Worm (Caenorhabditis elegans) whole organism, L4 larva: ENCODE measurements around the gene C08E3.14.

ENCODE experiments used
- F10B5.3 ChIP-seq: sonication (generic microtip); optimal IDR thresholded peaks from 2 replicates; lab custom pipeline; 2016; ENCODE audit warnings: mild to moderate bottlenecking, missing genetic modification characterization, missing compliant biosample characterization
- F26F4.8 ChIP-seq: fragments of 200-800 bp; sonication (Bioruptor generic); conservative IDR thresholded peaks from 2 replicates; pipeline ENCODE4 v1.3.6; 2022; ENCODE audit warnings: missing genetic modification characterization, missing compliant biosample characterization
- aly-2 ChIP-seq: sonication (generic microtip); optimal IDR thresholded peaks from 2 replicates; lab custom pipeline; 2018; ENCODE audit warnings: missing biosample characterization, missing genetic modification characterization
- ama-1 ChIP-seq: fragments of 150-350 bp; optimal IDR thresholded peaks from 2 replicates; lab custom pipeline; 2014; ENCODE audit warnings: inconsistent platforms, mixed read lengths
- ces-1 ChIP-seq: fragments of 150-350 bp; sonication (generic microtip); optimal IDR thresholded peaks from 4 replicates; lab custom pipeline; 2014; ENCODE audit warnings: missing biosample characterization, missing genetic modification reagents, missing genetic modification characterization
- fos-1 ChIP-seq: fragments of 150-350 bp; optimal IDR thresholded peaks from 2 replicates; lab custom pipeline; 2014; ENCODE audit warnings: missing biosample characterization, missing genetic modification characterization
- hmg-1.1 ChIP-seq: fragments of 200-800 bp; sonication (Bioruptor generic); IDR thresholded peaks from 2 replicates; pipeline ENCODE4 v1.3.6; 2022; ENCODE audit warnings: missing genetic modification reagents, missing genetic modification characterization, missing compliant biosample characterization
- lsy-2 ChIP-seq, 2 experiments: fragments of 150-350 bp in 1 of 2; sonication (generic microtip) in 1 of 2; optimal IDR thresholded peaks; 2 replicates each; lab custom pipeline; 2014 to 2017; ENCODE audit warnings: missing biosample characterization in 2 of 2, missing genetic modification characterization in 2 of 2
- nhr-28 ChIP-seq: fragments of 150-350 bp; optimal IDR thresholded peaks from 2 replicates; lab custom pipeline; 2014; ENCODE audit warnings: missing biosample characterization, missing genetic modification characterization
- nhr-42 ChIP-seq: fragments of 200-800 bp; sonication (Bioruptor generic); IDR thresholded peaks from 2 replicates; pipeline ENCODE4 v1.3.6; 2022; ENCODE audit warnings: missing genetic modification characterization, missing compliant biosample characterization
- pha-4 ChIP-seq, 2 experiments: fragments of 150-350 bp in 1 of 2; fragments of 200-800 bp in 1 of 2; sonication (Bioruptor generic) in 1 of 2; IDR thresholded peaks in 1 of 2; optimal IDR thresholded peaks in 1 of 2; 2 replicates each; pipeline versions ENCODE4 v1.3.6 to Lab custom; 2014 to 2022; ENCODE audit warnings: missing genetic modification characterization in 2 of 2, missing genetic modification reagents in 2 of 2, missing biosample characterization in 1 of 2, missing compliant biosample characterization in 1 of 2
- ztf-11 ChIP-seq: fragments of 150-350 bp; optimal IDR thresholded peaks from 2 replicates; lab custom pipeline; 2014; ENCODE audit warnings: missing biosample characterization, missing genetic modification characterization

- TF ChIP-seq ama-1 (lab: Kevin White, UChicago) (no peak), pha-4 (GFP tag; IDR thresholded peaks at IDR 0.05; lab: Robert Waterston, UW) (no peak), pha-4 (tag; optimal IDR thresholded peaks at IDR 0.05; lab: Kevin White, UChicago) (no peak), F10B5.3 (tag; lab: Kevin White, UChicago) (no peak), F26F4.8 (no peak), ztf-11 (no peak), aly-2 (tag; lab: Kevin White, UChicago) (no peak), hmg-1.1 (GFP tag; lab: Robert Waterston, UW) (no peak), lsy-2 (tag; optimal IDR thresholded peaks at IDR 0.05; lab: Kevin White, UChicago) (no peak), ces-1 (GFP tag; lab: Kevin White, UChicago) (no peak), nhr-28 (tag; lab: Kevin White, UChicago) (no peak), nhr-42 (GFP tag; lab: Robert Waterston, UW) (no peak), fos-1 (tag; lab: Kevin White, UChicago) (no peak)
These were observed 27.6 kb downstream of the C08E3.14 start, which contains the start of gene fbxb-15 for ce11 chrII:1653397-1653796.
